Worm (Caenorhabditis elegans): ENCODE results near the gene ZK512.4.
A peak's percentile ranks its signal among the peaks of the same experiment; 100 is the strongest.

ZK512.4 gene

ce11 chrIII:9149132-9149531 lies 4.0 kb downstream of the ZK512.4 start:
- TF ChIP-seq sdz-12 (GFP tag; optimal IDR thresholded peaks at IDR 0.05) (no peak), aha-1 (tag) (peak; percentile 90), lin-13 (GFP tag; optimal IDR thresholded peaks at IDR 0.05) (no peak)

DNA sequence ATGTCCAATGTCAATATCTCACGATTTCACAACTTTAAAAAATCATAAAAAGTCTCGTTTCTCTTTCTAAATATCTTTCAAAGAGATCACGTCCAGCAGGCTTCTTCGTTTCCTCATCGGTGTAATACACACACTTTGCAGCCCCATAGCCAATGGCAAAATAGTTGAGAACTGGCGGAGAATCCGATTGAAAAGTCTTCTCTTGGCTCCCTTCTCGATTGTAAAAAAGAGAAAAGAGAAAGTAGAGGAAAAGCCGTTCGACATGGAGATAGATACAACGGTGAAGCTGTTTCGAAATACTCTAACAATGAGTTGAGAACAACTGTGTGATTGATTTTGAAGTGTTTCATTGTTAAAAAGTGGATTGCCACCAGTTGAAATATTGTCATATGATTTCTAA lies 6.6 kb downstream of the ZK512.4 start:
- TF ChIP-seq aha-1 (tag), result peak; percentile 19
- TF ChIP-seq nhr-102 (tag; optimal IDR thresholded peaks at IDR 0.05), result no peak

DNA sequence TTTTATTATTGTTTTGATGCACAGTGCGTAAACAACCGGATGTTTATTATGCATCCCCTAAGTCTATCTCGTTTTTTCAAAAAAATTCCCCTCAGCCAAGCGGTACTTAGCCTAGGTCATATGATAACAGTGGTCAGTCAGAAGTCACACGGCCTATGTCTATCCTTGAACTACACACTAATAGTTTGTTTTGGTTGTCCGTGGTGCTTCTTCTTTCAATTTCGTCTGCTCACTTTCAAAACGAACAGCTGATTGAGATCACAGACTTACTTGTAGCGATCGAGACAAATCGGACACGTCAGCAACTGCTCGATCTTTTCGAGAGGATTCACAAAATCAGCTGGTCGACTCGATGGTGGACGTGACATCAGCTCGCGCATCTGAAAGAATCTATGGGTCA lies 7.8 kb downstream of the ZK512.4 start:
- no peak for TF ChIP-seq egl-43 (GFP tag; IDR thresholded peaks at IDR 0.05)
- no peak for TF ChIP-seq pha-4 (GFP tag; IDR thresholded peaks at IDR 0.05)
- no peak for TF ChIP-seq pha-4 (tag; optimal IDR thresholded peaks at IDR 0.05)
- no peak for TF ChIP-seq hif-1 (tag; optimal IDR thresholded peaks at IDR 0.05)
- no peak for TF ChIP-seq mep-1 (tag; optimal IDR thresholded peaks at IDR 0.05)
- TF ChIP-seq set-16 (GFP tag; IDR thresholded peaks at IDR 0.05), result no peak
- TF ChIP-seq daf-16 (GFP tag; optimal IDR thresholded peaks at IDR 0.05), result peak in 1 of 2 experiments; percentile 9
- no peak for TF ChIP-seq daf-16 (tag; optimal IDR thresholded peaks at IDR 0.05)
- no peak for TF ChIP-seq lsy-2 (tag; optimal IDR thresholded peaks at IDR 0.05)
- peak; percentile 27 for TF ChIP-seq hlh-30 (tag; optimal IDR thresholded peaks at IDR 0.05; ENCODE audit: insufficient read depth)
- TF ChIP-seq Y75B8A.6 (GFP tag; IDR thresholded peaks at IDR 0.05), result no peak
- no peak for TF ChIP-seq saeg-2 (GFP tag; IDR thresholded peaks at IDR 0.05)
- no peak for TF ChIP-seq daf-12 (tag; optimal IDR thresholded peaks at IDR 0.05)
- TF ChIP-seq cey-2 (tag; optimal IDR thresholded peaks at IDR 0.05; ENCODE audit: borderline replicate concordance, insufficient read depth), result no peak
- no peak for TF ChIP-seq R02D3.7 (tag; optimal IDR thresholded peaks at IDR 0.05)
- no peak for TF ChIP-seq ztf-11 (tag; optimal IDR thresholded peaks at IDR 0.05)
- no peak for TF ChIP-seq ceh-32 (tag; optimal IDR thresholded peaks at IDR 0.05; ENCODE audit: poor library complexity)
- TF ChIP-seq lin-15B (tag; optimal IDR thresholded peaks at IDR 0.05), result no peak
- no peak for TF ChIP-seq daf-19 (GFP tag; conservative IDR thresholded peaks at IDR 0.05)
- no peak for TF ChIP-seq duxl-1 (tag; optimal IDR thresholded peaks at IDR 0.05; ENCODE audit: poor library complexity)
- no peak for TF ChIP-seq ceh-62 (tag; optimal IDR thresholded peaks at IDR 0.05)
- no peak for TF ChIP-seq dve-1 (tag; optimal IDR thresholded peaks at IDR 0.05; ENCODE audit: insufficient read depth)
- TF ChIP-seq nhr-11 (tag; optimal IDR thresholded peaks at IDR 0.05), result peak; percentile 17
- no peak for TF ChIP-seq T20F7.1 (GFP tag; optimal IDR thresholded peaks at IDR 0.05)

- TF ChIP-seq daf-19 (GFP tag; conservative IDR thresholded peaks at IDR 0.05) (no peak), saeg-2 (GFP tag; IDR thresholded peaks at IDR 0.05) (no peak), unc-39 (tag; optimal IDR thresholded peaks at IDR 0.05) (no peak)
Measured at ce11 chrIII:9153809-9154208, 8.7 kb downstream of the ZK512.4 start, which contains the start of gene nhl-1. Gene nhl-1 (minus strand): TSS chrIII:9153909.

DNA sequence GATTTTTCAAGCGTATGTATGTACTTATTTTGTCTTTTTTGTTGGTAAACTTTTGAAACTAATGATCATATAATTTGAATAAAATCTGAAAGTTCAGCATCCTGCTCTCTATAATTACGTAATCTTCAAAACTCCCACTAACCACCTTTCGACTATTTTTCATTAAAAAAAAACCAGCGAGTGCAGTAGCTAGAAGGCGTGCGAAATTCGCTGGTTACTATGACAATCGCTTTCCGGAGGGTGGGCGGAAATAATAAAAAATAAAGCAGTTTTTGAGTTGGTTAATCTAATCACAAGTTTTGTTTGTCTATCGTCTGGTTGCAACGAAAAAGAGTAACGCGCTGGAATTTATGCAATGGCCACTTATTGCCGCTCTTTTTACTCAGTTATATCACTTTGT lies 9.6 kb downstream of the ZK512.4 start, which contains the start of gene irld-34:
Gene irld-34 (plus strand): TSS at position 301 of the 400 bp plus-strand sequence.
- no peak for TF ChIP-seq Y105C5A.15 (GFP tag; IDR thresholded peaks at IDR 0.05)
- TF ChIP-seq lsy-2 (tag; optimal IDR thresholded peaks at IDR 0.05), result no peak
- no peak for TF ChIP-seq tra-1 (GFP tag; IDR thresholded peaks at IDR 0.05)
- no peak for TF ChIP-seq spr-3 (GFP tag; optimal IDR thresholded peaks at IDR 0.05)
- no peak for TF ChIP-seq lin-39 (tag; optimal IDR thresholded peaks at IDR 0.05)
- no peak for TF ChIP-seq ceh-28 (tag; optimal IDR thresholded peaks at IDR 0.05)
- TF ChIP-seq daf-8 (GFP tag; IDR thresholded peaks at IDR 0.05), result no peak
- TF ChIP-seq tag-97 (GFP tag; IDR thresholded peaks at IDR 0.05), result no peak

Data from whole organism, L4 larva.